Worm (Caenorhabditis elegans): ENCODE data around the gene cyp-13A10.

Gene cyp-13A10

DNA sequence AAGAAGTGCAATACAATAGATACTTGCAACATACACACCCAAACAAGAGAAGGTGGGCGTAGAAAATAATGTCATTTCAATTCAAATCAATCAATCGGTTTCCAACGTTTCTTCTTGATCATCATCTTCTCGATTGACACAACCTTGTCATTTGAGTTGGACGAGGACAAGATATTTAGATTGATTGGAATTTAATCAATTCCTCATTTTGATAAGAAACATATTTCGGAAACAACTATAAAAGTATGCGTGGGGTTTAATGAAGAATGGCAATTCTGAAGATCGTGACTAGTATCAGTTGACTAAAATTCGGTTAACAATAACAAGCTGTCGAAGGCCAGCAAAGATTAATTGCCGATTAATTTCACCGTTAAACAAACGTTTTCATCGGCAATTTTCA is 42.1 kb downstream of the cyp-13A10 start (continued):
- no peak for TF ChIP-seq cey-2 (tag; optimal IDR thresholded peaks at IDR 0.05; ENCODE audit: borderline replicate concordance, insufficient read depth)
- TF ChIP-seq dmd-8 (GFP tag; IDR thresholded peaks at IDR 0.05): no peak
- no peak for TF ChIP-seq nhr-6 (tag; optimal IDR thresholded peaks at IDR 0.05)
- TF ChIP-seq dmd-9 (GFP tag; IDR thresholded peaks at IDR 0.05): no peak
- no peak for TF ChIP-seq duxl-1 (tag; optimal IDR thresholded peaks at IDR 0.05; ENCODE audit: poor library complexity)
- no peak for TF ChIP-seq ztf-7 (tag; optimal IDR thresholded peaks at IDR 0.05)
- TF ChIP-seq lsy-2 (tag; optimal IDR thresholded peaks at IDR 0.05): no peak

ce11 chrII:9619995-9620535 is 42.6 kb downstream of the cyp-13A10 start:
- TF ChIP-seq vab-7 (GFP tag; IDR thresholded peaks at IDR 0.05) (no peak), jun-1 (tag; optimal IDR thresholded peaks at IDR 0.05) (no peak), ceh-82 (tag; optimal IDR thresholded peaks at IDR 0.05) (no peak), dpl-1 (GFP tag; optimal IDR thresholded peaks at IDR 0.05) (no peak), saeg-2 (GFP tag; IDR thresholded peaks at IDR 0.05) (no peak), lir-3 (tag; optimal IDR thresholded peaks at IDR 0.05) (no peak), nhr-77 (tag; optimal IDR thresholded peaks at IDR 0.05) (no peak), Y105C5A.15 (GFP tag; IDR thresholded peaks at IDR 0.05) (no peak), nhr-111 (GFP tag; optimal IDR thresholded peaks at IDR 0.05) (no peak), fos-1 (tag; optimal IDR thresholded peaks at IDR 0.05) (no peak), T26A8.4 (GFP tag; IDR thresholded peaks at IDR 0.05) (no peak), spr-3 (GFP tag; optimal IDR thresholded peaks at IDR 0.05) (no peak), daf-12 (tag; optimal IDR thresholded peaks at IDR 0.05) (no peak), lin-15B (tag; optimal IDR thresholded peaks at IDR 0.05) (no peak), rbr-2 (tag; optimal IDR thresholded peaks at IDR 0.05) (no peak), mxl-2 (GFP tag; conservative IDR thresholded peaks at IDR 0.05) (no peak), nhr-48 (tag; optimal IDR thresholded peaks at IDR 0.05) (peak; percentile 35), Y5F2A.4 (GFP tag; optimal IDR thresholded peaks at IDR 0.05) (no peak), mes-2 (tag; optimal IDR thresholded peaks at IDR 0.05; ENCODE audit: poor library complexity, severe bottlenecking) (peak; percentile 17), dmd-8 (GFP tag; IDR thresholded peaks at IDR 0.05) (no peak), tag-97 (GFP tag; IDR thresholded peaks at IDR 0.05) (no peak), nhr-41 (GFP tag; IDR thresholded peaks at IDR 0.05) (no peak), lin-1 (GFP tag; IDR thresholded peaks at IDR 0.05) (no peak), daf-19 (GFP tag; conservative IDR thresholded peaks at IDR 0.05) (no peak), zfp-2 (tag; optimal IDR thresholded peaks at IDR 0.05) (no peak), nhr-28 (tag; optimal IDR thresholded peaks at IDR 0.05) (peak; percentile 66), cey-2 (tag; optimal IDR thresholded peaks at IDR 0.05; ENCODE audit: borderline replicate concordance, insufficient read depth) (no peak), Y48G9A.11 (GFP tag; IDR thresholded peaks at IDR 0.05) (no peak), ceh-62 (tag; optimal IDR thresholded peaks at IDR 0.05) (no peak), F37D6.2 (tag; optimal IDR thresholded peaks at IDR 0.05) (no peak), ces-1 (GFP tag; optimal IDR thresholded peaks at IDR 0.05) (no peak), snpc-4 (tag; optimal IDR thresholded peaks at IDR 0.05) (no peak), lin-13 (GFP tag; optimal IDR thresholded peaks at IDR 0.05) (no peak), mdt-29 (GFP tag; IDR thresholded peaks at IDR 0.05) (no peak), daf-8 (GFP tag; IDR thresholded peaks at IDR 0.05) (no peak), nhr-6 (tag; optimal IDR thresholded peaks at IDR 0.05) (no peak), gei-8 (GFP tag; optimal IDR thresholded peaks at IDR 0.05) (no peak), mxl-3 (GFP tag; optimal IDR thresholded peaks at IDR 0.05) (peak; percentile 48), fkh-10 (GFP tag; optimal IDR thresholded peaks at IDR 0.05) (no peak), hlh-11 (tag; optimal IDR thresholded peaks at IDR 0.05) (peak; percentile 75), unc-130 (GFP tag; optimal IDR thresholded peaks at IDR 0.05) (no peak), nhr-10 (tag; optimal IDR thresholded peaks at IDR 0.05) (no peak), ceh-32 (tag; optimal IDR thresholded peaks at IDR 0.05; ENCODE audit: poor library complexity) (no peak), nhr-42 (GFP tag; IDR thresholded peaks at IDR 0.05) (no peak), sdz-12 (GFP tag; optimal IDR thresholded peaks at IDR 0.05) (no peak), hmg-1.1 (GFP tag; IDR thresholded peaks at IDR 0.05) (no peak; the same call in 1 of the 2 replicates)
